Worm (Caenorhabditis elegans) whole organism, L4 larva: ENCODE data around the gene F17C11.2.
A peak's percentile ranks its signal among the peaks of the same experiment; 100 is the strongest.

Source experiments
- D1046.2 ChIP-seq: fragments of 200-800 bp; sonication (Bioruptor generic); IDR thresholded peaks from 2 replicates; pipeline ENCODE4 v1.3.6; 2022; ENCODE audit warnings: missing genetic modification characterization, missing compliant biosample characterization
- T20F7.1 ChIP-seq: fragments of 200-800 bp; sonication (Bioruptor generic); optimal IDR thresholded peaks from 2 replicates; lab custom pipeline; 2018; ENCODE audit warnings: mild to moderate bottlenecking, missing genetic modification characterization, missing compliant biosample characterization
- T26A8.4 ChIP-seq: fragments of 200-800 bp; sonication (Bioruptor generic); IDR thresholded peaks from 2 replicates; pipeline ENCODE4 v1.3.6; 2022; ENCODE audit warnings: missing genetic modification characterization, missing compliant biosample characterization
- Y48G9A.11 ChIP-seq: fragments of 200-800 bp; sonication (Bioruptor generic); IDR thresholded peaks from 2 replicates; pipeline ENCODE4 v1.3.6; 2022; ENCODE audit warnings: missing genetic modification reagents, missing genetic modification characterization, missing compliant biosample characterization
- Y5F2A.4 ChIP-seq: fragments of 200-800 bp; sonication (Bioruptor generic); optimal IDR thresholded peaks from 2 replicates; lab custom pipeline; 2018; ENCODE audit warnings: mild to moderate bottlenecking, missing genetic modification characterization, missing compliant biosample characterization
- aha-1 ChIP-seq: fragments of 150-350 bp; peaks from one replicate; lab custom pipeline; 2014; ENCODE audit warnings: missing biosample characterization, missing genetic modification characterization
- aly-2 ChIP-seq: sonication (generic microtip); optimal IDR thresholded peaks from 2 replicates; lab custom pipeline; 2018; ENCODE audit warnings: missing biosample characterization, missing genetic modification characterization
- ceh-20 ChIP-seq: fragments of 200-800 bp; sonication (Bioruptor generic); IDR thresholded peaks from 2 replicates; pipeline ENCODE4 v1.3.6; 2022; ENCODE audit warnings: missing genetic modification reagents, missing genetic modification characterization, missing compliant biosample characterization
- ceh-28 ChIP-seq: fragments of 150-350 bp; optimal IDR thresholded peaks from 2 replicates; lab custom pipeline; 2014; ENCODE audit warnings: missing biosample characterization, missing genetic modification reagents, missing genetic modification characterization
- ces-1 ChIP-seq: fragments of 150-350 bp; sonication (generic microtip); optimal IDR thresholded peaks from 4 replicates; lab custom pipeline; 2014; ENCODE audit warnings: missing biosample characterization, missing genetic modification reagents, missing genetic modification characterization
- cey-2 ChIP-seq: sonication (generic microtip); optimal IDR thresholded peaks from 3 replicates; lab custom pipeline; 2017; ENCODE audit warnings: missing genetic modification characterization, mild to moderate bottlenecking, missing compliant biosample characterization, antibody characterized with exemption, borderline replicate concordance; ENCODE audit not compliant: insufficient read depth
- daf-16 ChIP-seq, 3 experiments: sonication (generic microtip); optimal IDR thresholded peaks; 2 replicates each; lab custom pipeline; 2016 to 2017; ENCODE audit warnings: missing genetic modification characterization in 3 of 3, missing genetic modification reagents in 3 of 3, mild to moderate bottlenecking in 2 of 3, missing compliant biosample characterization in 2 of 3, missing biosample characterization in 1 of 3, moderate library complexity in 1 of 3
- dve-1 ChIP-seq: sonication (generic microtip); optimal IDR thresholded peaks from 2 replicates; lab custom pipeline; 2017; ENCODE audit warnings: antibody characterized with exemption, mild to moderate bottlenecking, missing genetic modification characterization, missing compliant biosample characterization; ENCODE audit not compliant: insufficient read depth
- egl-27 ChIP-seq: sonication (generic microtip); optimal IDR thresholded peaks from 3 replicates; lab custom pipeline; 2017; ENCODE audit warnings: missing biosample characterization, missing genetic modification reagents, missing genetic modification characterization
- egl-43 ChIP-seq: fragments of 200-800 bp; sonication (Bioruptor generic); IDR thresholded peaks from 2 replicates; pipeline ENCODE4 v1.3.6; 2022; ENCODE audit warnings: missing genetic modification reagents, missing genetic modification characterization, missing compliant biosample characterization
- gei-8 ChIP-seq: fragments of 200-800 bp; sonication (Bioruptor generic); optimal IDR thresholded peaks from 2 replicates; lab custom pipeline; 2018; ENCODE audit warnings: mild to moderate bottlenecking, missing genetic modification characterization, missing compliant biosample characterization
- hif-1 ChIP-seq, 2 experiments: sonication (generic microtip); optimal IDR thresholded peaks; 2 replicates each; lab custom pipeline; 2016 to 2017; ENCODE audit warnings: missing compliant biosample characterization in 2 of 2, missing genetic modification characterization in 2 of 2, missing genetic modification reagents in 2 of 2, missing genotype in 2 of 2, mild to moderate bottlenecking in 1 of 2
- hlh-11 ChIP-seq: fragments of 200-800 bp; sonication (Bioruptor generic); optimal IDR thresholded peaks from 2 replicates; lab custom pipeline; 2018; ENCODE audit warnings: mild to moderate bottlenecking, missing genetic modification characterization, missing compliant biosample characterization
- hlh-30 ChIP-seq: sonication (generic microtip); optimal IDR thresholded peaks from 2 replicates; lab custom pipeline; 2017; ENCODE audit warnings: antibody characterized with exemption, mild to moderate bottlenecking, missing genetic modification characterization, missing compliant biosample characterization; ENCODE audit not compliant: insufficient read depth
- hmg-1.1 ChIP-seq: fragments of 200-800 bp; sonication (Bioruptor generic); IDR thresholded peaks from 2 replicates; pipeline ENCODE4 v1.3.6; 2022; ENCODE audit warnings: missing genetic modification reagents, missing genetic modification characterization, missing compliant biosample characterization
- lin-15B ChIP-seq: fragments of 150-350 bp; sonication (generic microtip); optimal IDR thresholded peaks from 3 replicates; lab custom pipeline; 2014; ENCODE audit warnings: missing biosample characterization, missing genetic modification characterization
- lin-38 ChIP-seq: fragments of 200-800 bp; sonication (Bioruptor generic); IDR thresholded peaks from 2 replicates; pipeline ENCODE4 v1.3.6; 2022; ENCODE audit warnings: missing genetic modification reagents, missing genetic modification characterization, missing compliant biosample characterization
- lsy-2 ChIP-seq, 2 experiments: fragments of 150-350 bp in 1 of 2; sonication (generic microtip) in 1 of 2; optimal IDR thresholded peaks; 2 replicates each; lab custom pipeline; 2014 to 2017; ENCODE audit warnings: missing biosample characterization in 2 of 2, missing genetic modification characterization in 2 of 2
- madf-5 ChIP-seq, 2 experiments: fragments of 200-800 bp; sonication (Bioruptor generic); IDR thresholded peaks; 2 replicates each; pipeline ENCODE4 v1.3.6; 2022; ENCODE audit warnings: missing compliant biosample characterization in 2 of 2, missing genetic modification characterization in 2 of 2
- mdl-1 ChIP-seq, 2 experiments: fragments of 150-350 bp in 1 of 2; sonication (generic microtip) in 1 of 2; optimal IDR thresholded peaks; 2 replicates each; lab custom pipeline; 2014 to 2017; ENCODE audit warnings: missing biosample characterization in 2 of 2, missing genetic modification characterization in 2 of 2
- mdt-29 ChIP-seq: fragments of 200-800 bp; sonication (Bioruptor generic); IDR thresholded peaks from 2 replicates; pipeline ENCODE4 v1.3.6; 2022; ENCODE audit warnings: missing genetic modification reagents, missing genetic modification characterization, missing compliant biosample characterization
- mep-1 ChIP-seq: fragments of 150-350 bp; sonication (generic microtip); optimal IDR thresholded peaks from 3 replicates; lab custom pipeline; 2014; ENCODE audit warnings: missing biosample characterization, missing genetic modification characterization
- mes-2 ChIP-seq: sonication (generic microtip); optimal IDR thresholded peaks from 2 replicates; lab custom pipeline; 2016; ENCODE audit warnings: missing genotype, mild to moderate bottlenecking, missing genetic modification characterization, missing compliant biosample characterization; ENCODE audit not compliant: poor library complexity, severe bottlenecking
- mxl-3 ChIP-seq: fragments of 200-800 bp; sonication (Bioruptor generic); optimal IDR thresholded peaks from 2 replicates; lab custom pipeline; 2018; ENCODE audit warnings: mild to moderate bottlenecking, missing genetic modification characterization, missing compliant biosample characterization
- nhr-102 ChIP-seq: sonication (generic microtip); optimal IDR thresholded peaks from 2 replicates; lab custom pipeline; 2016; ENCODE audit warnings: mild to moderate bottlenecking, missing genetic modification characterization, moderate library complexity, missing compliant biosample characterization
- nhr-28 ChIP-seq: fragments of 150-350 bp; optimal IDR thresholded peaks from 2 replicates; lab custom pipeline; 2014; ENCODE audit warnings: missing biosample characterization, missing genetic modification characterization
- nhr-41 ChIP-seq: fragments of 200-800 bp; sonication (Bioruptor generic); IDR thresholded peaks from 2 replicates; pipeline ENCODE4 v1.3.6; 2022; ENCODE audit warnings: missing genetic modification reagents, missing genetic modification characterization, missing compliant biosample characterization
- nhr-77 ChIP-seq: fragments of 150-350 bp; optimal IDR thresholded peaks from 2 replicates; lab custom pipeline; 2014; ENCODE audit warnings: missing biosample characterization, missing genetic modification characterization
- pqm-1 ChIP-seq: sonication (generic microtip); optimal IDR thresholded peaks from 2 replicates; lab custom pipeline; 2017; ENCODE audit warnings: missing biosample characterization, missing genetic modification characterization
- sdz-12 ChIP-seq: fragments of 200-800 bp; sonication (Bioruptor generic); optimal IDR thresholded peaks from 2 replicates; lab custom pipeline; 2018; ENCODE audit warnings: mild to moderate bottlenecking, missing genetic modification characterization, missing compliant biosample characterization
- skn-1 ChIP-seq: fragments of 150-350 bp; optimal IDR thresholded peaks from 2 replicates; lab custom pipeline; 2014; ENCODE audit warnings: missing biosample characterization, missing genetic modification characterization
- tag-97 ChIP-seq: fragments of 200-800 bp; sonication (Bioruptor generic); IDR thresholded peaks from 2 replicates; pipeline ENCODE4 v1.3.6; 2022; ENCODE audit warnings: missing genetic modification characterization, missing compliant biosample characterization
- tra-1 ChIP-seq: fragments of 200-800 bp; sonication (Bioruptor generic); IDR thresholded peaks from 2 replicates; pipeline ENCODE4 v1.3.6; 2022; ENCODE audit warnings: missing genetic modification reagents, missing genetic modification characterization, missing compliant biosample characterization
- unc-130 ChIP-seq: sonication (generic microtip); optimal IDR thresholded peaks from 2 replicates; lab custom pipeline; 2016; ENCODE audit warnings: missing genetic modification reagents, missing genetic modification characterization, missing compliant biosample characterization
- unc-39 ChIP-seq: sonication (generic microtip); optimal IDR thresholded peaks from 2 replicates; lab custom pipeline; 2017; ENCODE audit warnings: missing biosample characterization, missing genetic modification characterization
- unc-62 ChIP-seq, 3 experiments: fragments of 150-350 bp in 1 of 3; sonication (generic microtip); optimal IDR thresholded peaks in 2 of 3; peaks in 1 of 3; 1 replicate in 1 of 3; 2 replicates in 2 of 3; lab custom pipeline; 2014 to 2017; ENCODE audit warnings: missing biosample characterization in 3 of 3, missing genetic modification characterization in 3 of 3, missing genetic modification reagents in 3 of 3, missing genotype in 1 of 3
- zfp-3 ChIP-seq: fragments of 200-800 bp; sonication (Bioruptor generic); conservative IDR thresholded peaks from 2 replicates; pipeline ENCODE4 v1.3.6; 2022; ENCODE audit warnings: missing genetic modification reagents, missing genetic modification characterization, missing compliant biosample characterization
- zip-2 ChIP-seq: fragments of 150-350 bp; optimal IDR thresholded peaks from 2 replicates; lab custom pipeline; 2014; ENCODE audit warnings: missing biosample characterization, missing genetic modification characterization
- ztf-7 ChIP-seq: fragments of 150-350 bp; optimal IDR thresholded peaks from 2 replicates; lab custom pipeline; 2014; ENCODE audit warnings: missing biosample characterization, missing genetic modification characterization

F17C11.2 gene

DNA sequence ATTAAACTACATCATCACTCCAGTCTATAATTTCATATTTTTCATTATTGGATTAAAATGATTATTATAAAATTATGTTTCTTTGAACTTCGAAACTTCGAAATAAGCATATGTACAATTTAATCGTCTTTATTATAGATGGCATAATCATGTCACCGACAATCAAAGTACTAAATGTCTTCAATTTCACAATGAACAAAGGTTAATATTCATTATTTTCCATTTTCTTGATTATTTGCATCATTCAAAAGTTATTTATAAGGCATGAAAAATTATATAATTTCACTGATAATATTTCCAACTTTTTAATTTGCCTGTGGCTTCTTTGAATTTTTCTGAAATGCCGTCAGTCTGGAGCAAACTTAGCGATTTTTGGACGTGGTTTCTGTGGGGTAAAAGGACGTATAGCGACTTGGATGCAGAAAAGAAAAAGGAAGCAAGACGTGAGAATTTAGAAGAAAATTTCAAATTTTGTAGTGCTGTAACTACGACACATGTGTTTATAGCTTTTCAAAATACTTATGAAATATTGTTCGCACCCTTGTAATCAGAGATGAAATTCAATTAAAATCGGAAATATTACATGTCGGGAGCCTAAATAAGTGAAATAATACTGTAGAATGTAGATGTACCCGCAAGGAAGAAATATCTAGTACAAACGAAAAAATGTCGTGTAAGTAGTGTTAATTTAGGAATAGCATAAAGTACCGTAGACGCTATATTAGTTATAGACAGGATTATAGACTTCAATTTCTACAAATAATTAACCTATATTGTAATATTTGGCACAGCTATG, 7.8 kb downstream of the F17C11.2 start, which contains the start of gene F17C11.13 (continued):
- TF ChIP-seq unc-39 (tag; lab: Kevin White, UChicago) (no peak), mdl-1 (tag; optimal IDR thresholded peaks at IDR 0.05; lab: Kevin White, UChicago) (no peak), cey-2 (no peak), unc-62 (GFP tag; optimal IDR thresholded peaks at IDR 0.05 in 1 of 2; lab: Kevin White, UChicago) (peak in 1 of 2 experiments; percentile 97), unc-62 (tag; optimal IDR thresholded peaks at IDR 0.05; lab: Kevin White, UChicago) (no peak), Y48G9A.11 (GFP tag; lab: Robert Waterston, UW) (no peak), aly-2 (tag; lab: Kevin White, UChicago) (no peak), tag-97 (GFP tag; lab: Robert Waterston, UW) (no peak), egl-43 (GFP tag; lab: Robert Waterston, UW) (no peak), ceh-20 (GFP tag; lab: Robert Waterston, UW) (no peak), skn-1 (no peak), zfp-3 (GFP tag; lab: Robert Waterston, UW) (0 out of 2 replicates have a peak, but pooled peaks have one; percentile 19), lin-15B (no peak), ces-1 (no peak), T20F7.1 (no peak), egl-27 (tag; lab: Kevin White, UChicago) (no peak)

DNA sequence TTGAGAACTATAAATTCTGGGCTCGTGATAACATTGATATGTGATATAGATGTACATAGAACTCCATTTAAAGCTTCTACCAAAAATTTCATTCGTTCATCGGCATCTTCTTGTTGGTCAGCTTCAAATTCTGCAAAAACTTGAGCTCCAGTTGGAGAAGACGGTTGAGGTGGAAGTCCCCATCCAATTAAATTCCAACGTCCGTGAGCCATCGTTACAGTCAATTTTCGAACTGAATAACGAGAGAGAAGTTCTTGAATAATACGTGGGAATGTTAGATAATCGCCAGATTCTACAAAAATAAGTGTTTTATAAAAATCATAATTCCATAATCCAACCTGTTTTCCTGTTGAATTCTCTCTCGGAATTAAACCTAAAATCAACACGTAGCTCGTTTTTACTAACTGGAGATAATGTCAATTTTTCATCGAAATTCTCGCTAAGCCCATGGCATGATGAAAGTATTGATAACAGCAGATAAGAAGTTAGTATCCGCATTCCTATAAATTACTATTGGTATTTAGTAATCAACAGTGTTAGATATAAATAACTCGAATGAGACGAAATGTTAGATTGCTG, 10.4 kb downstream of the F17C11.2 start, which contains the start of gene pigt-1:
pigt-1 (minus strand) TSS at position 500 of the 579 bp plus-strand sequence.
- TF ChIP-seq aha-1: no peak
- peak; percentile 50 for TF ChIP-seq mes-2 (tag; lab: Kevin White, UChicago)
- TF ChIP-seq sdz-12 (GFP tag; lab: Kevin White, UChicago): no peak
- peak; percentile 39 for TF ChIP-seq dve-1
- peak; percentile 42; the same call in 1 of the 2 replicates for TF ChIP-seq T26A8.4
- peak; percentile 15 for TF ChIP-seq nhr-102 (tag; lab: Kevin White, UChicago)
- TF ChIP-seq lin-38: peak; percentile 34; the same call in 1 of the 2 replicates
- TF ChIP-seq hmg-1.1: no peak
- TF ChIP-seq gei-8: no peak
- peak; percentile 5 to 8 for TF ChIP-seq daf-16 (GFP tag; optimal IDR thresholded peaks at IDR 0.05; lab: Kevin White, UChicago)
- TF ChIP-seq daf-16 (tag; optimal IDR thresholded peaks at IDR 0.05; lab: Kevin White, UChicago): peak; percentile 63
- TF ChIP-seq unc-130: no peak
- peak in 1 of 2 experiments; percentile 58 for TF ChIP-seq unc-62 (GFP tag; optimal IDR thresholded peaks at IDR 0.05 in 1 of 2; lab: Kevin White, UChicago)
- TF ChIP-seq unc-62 (tag; optimal IDR thresholded peaks at IDR 0.05; lab: Kevin White, UChicago): no peak
- TF ChIP-seq lsy-2 (tag; optimal IDR thresholded peaks at IDR 0.05; lab: Kevin White, UChicago): peak in 1 of 2 experiments; percentile 58
- peak; percentile 77; the same call in 1 of the 2 replicates for TF ChIP-seq zfp-3 (GFP tag; lab: Robert Waterston, UW)
- no peak for TF ChIP-seq tra-1
- peak; percentile 45 for TF ChIP-seq T20F7.1
- peak; percentile 5 for TF ChIP-seq hlh-11
- 0 out of 4 replicates have a peak, but pooled peaks of 1 of the 2 experiments have one; percentile 48 for TF ChIP-seq madf-5 (GFP tag; IDR thresholded peaks at IDR 0.05; lab: Robert Waterston, UW)

DNA sequence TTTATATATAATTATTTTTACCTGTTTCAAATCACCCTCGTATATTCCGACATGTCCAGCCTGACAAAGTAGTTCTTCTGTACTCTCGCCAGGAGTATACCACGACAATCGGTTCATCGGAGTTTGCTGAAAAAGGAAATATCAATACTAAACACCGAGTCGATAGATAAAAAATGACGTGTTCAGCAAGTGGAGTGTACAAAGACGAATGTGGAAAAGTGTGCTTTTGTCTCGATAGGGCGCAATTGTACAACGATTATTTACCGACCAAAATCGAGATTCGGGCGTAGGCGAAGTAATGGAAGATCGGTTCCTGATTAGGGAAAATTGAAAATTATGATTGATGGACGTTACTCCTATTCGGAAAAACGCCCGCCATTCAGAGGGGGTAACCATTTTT, 12.5 kb downstream of the F17C11.2 start, which contains the start of gene vps-36:
vps-36 (minus strand) TSS at position 126 of the 400 bp plus-strand sequence.
- TF ChIP-seq sdz-12 (GFP tag; lab: Kevin White, UChicago): no peak
- TF ChIP-seq lin-38: peak; percentile 37
- TF ChIP-seq ceh-28 (tag; lab: Kevin White, UChicago): no peak
- TF ChIP-seq dve-1: peak; percentile 29
- TF ChIP-seq T20F7.1: peak; percentile 36
- TF ChIP-seq pqm-1 (tag; lab: Kevin White, UChicago): peak; percentile 57
- TF ChIP-seq Y5F2A.4: no peak
- TF ChIP-seq ceh-20 (GFP tag; lab: Robert Waterston, UW): no peak
- no peak for TF ChIP-seq aly-2 (tag; lab: Kevin White, UChicago)
- peak; percentile 96 for TF ChIP-seq nhr-28 (tag; lab: Kevin White, UChicago)
- TF ChIP-seq mxl-3: peak; percentile 9
- peak; percentile 31 for TF ChIP-seq mep-1
- no peak for TF ChIP-seq hlh-30 (tag; lab: Kevin White, UChicago)
- TF ChIP-seq zip-2 (tag; lab: Kevin White, UChicago): no peak
- TF ChIP-seq ztf-7 (tag; lab: Kevin White, UChicago): no peak
- TF ChIP-seq nhr-41 (GFP tag; lab: Robert Waterston, UW): no peak
- TF ChIP-seq D1046.2 (GFP tag; lab: Robert Waterston, UW): no peak
- TF ChIP-seq hif-1 (tag; optimal IDR thresholded peaks at IDR 0.05; lab: Kevin White, UChicago): no peak
- TF ChIP-seq nhr-77 (tag; lab: Kevin White, UChicago): peak; percentile 14
- TF ChIP-seq mdt-29 (GFP tag; lab: Robert Waterston, UW): no peak
